Fruit fly (Drosophila melanogaster) whole organism, embryonic: ENCODE data around the gene CG32983.

ENCODE experiments used
- Antp ChIP-seq: fragments of 200-800 bp; sonication (Bioruptor generic); optimal IDR thresholded peaks from 3 replicates; lab custom pipeline; 2016; ENCODE audit warnings: missing biosample characterization, missing genetic modification characterization
- CG10979 ChIP-seq: fragments of 200-800 bp; sonication (Bioruptor generic); optimal IDR thresholded peaks from 2 replicates; lab custom pipeline; 2018; ENCODE audit warnings: missing biosample characterization, mild to moderate bottlenecking, missing genetic modification characterization, moderate library complexity
- CG11398 ChIP-seq: fragments of 200-800 bp; sonication (Bioruptor generic); optimal IDR thresholded peaks from 2 replicates; lab custom pipeline; 2016; ENCODE audit warnings: missing biosample characterization, missing genetic modification characterization
- CG11560 ChIP-seq: fragments of 200-800 bp; sonication (Bioruptor generic); IDR thresholded peaks from 3 replicates; pipeline ENCODE4 v1.3.6; 2022; ENCODE audit warnings: missing biosample characterization, missing genetic modification characterization
- CG12219 ChIP-seq: fragments of 200-800 bp; sonication (Bioruptor generic); optimal IDR thresholded peaks from 3 replicates; lab custom pipeline; 2018; ENCODE audit warnings: missing biosample characterization, mild to moderate bottlenecking, missing genetic modification characterization
- CG12236 ChIP-seq: fragments of 200-800 bp; sonication (Bioruptor generic); optimal IDR thresholded peaks from 2 replicates; lab custom pipeline; 2016; ENCODE audit warnings: missing biosample characterization, missing genetic modification characterization
- CG1233 ChIP-seq: fragments of 200-800 bp; sonication (Bioruptor generic); optimal IDR thresholded peaks from 4 replicates; lab custom pipeline; 2018; ENCODE audit warnings: missing biosample characterization, mild to moderate bottlenecking, missing genetic modification characterization
- CG13424 ChIP-seq: fragments of 200-800 bp; sonication (Bioruptor generic); optimal IDR thresholded peaks from 2 replicates; lab custom pipeline; 2019; ENCODE audit warnings: missing biosample characterization, mild to moderate bottlenecking, missing genetic modification characterization, moderate library complexity
- CG15696 ChIP-seq: fragments of 200-800 bp; sonication (Bioruptor generic); optimal IDR thresholded peaks from 2 replicates; lab custom pipeline; 2019; ENCODE audit warnings: missing biosample characterization, mild to moderate bottlenecking, missing genetic modification characterization, moderate library complexity
- CG16813 ChIP-seq: fragments of 200-800 bp; sonication (Bioruptor generic); IDR thresholded peaks from 3 replicates; pipeline ENCODE4 v1.3.6; 2022; ENCODE audit warnings: missing biosample characterization, missing genetic modification characterization; ENCODE audit not compliant: partially characterized antibody
- CG18619 ChIP-seq: fragments of 200-800 bp; sonication (Bioruptor generic); optimal IDR thresholded peaks from 3 replicates; lab custom pipeline; 2017; ENCODE audit warnings: missing biosample characterization, mild to moderate bottlenecking, missing genetic modification characterization
- CG2120 ChIP-seq: fragments of 200-800 bp; sonication (Bioruptor generic); optimal IDR thresholded peaks from 3 replicates; lab custom pipeline; 2016; ENCODE audit warnings: missing biosample characterization, missing genetic modification characterization
- CG3163 ChIP-seq: fragments of 200-800 bp; sonication (Bioruptor generic); optimal IDR thresholded peaks from 3 replicates; lab custom pipeline; 2016; ENCODE audit warnings: missing biosample characterization, missing genetic modification characterization
- CG42726 ChIP-seq: fragments of 200-800 bp; sonication (Bioruptor generic); IDR thresholded peaks from 2 replicates; pipeline ENCODE4 v1.3.6; 2022; ENCODE audit warnings: missing biosample characterization, missing genetic modification characterization; ENCODE audit not compliant: partially characterized antibody
- CG5953 ChIP-seq: fragments of 200-800 bp; sonication (Bioruptor generic); IDR thresholded peaks from 2 replicates; pipeline ENCODE4 v1.3.6; 2022; ENCODE audit warnings: missing biosample characterization, missing genetic modification characterization
- CG9215 ChIP-seq: fragments of 200-800 bp; sonication (Bioruptor generic); IDR thresholded peaks from 2 replicates; pipeline ENCODE4 v1.3.6; 2022; ENCODE audit warnings: missing biosample characterization, missing genetic modification characterization
- HLHmδ ChIP-seq: fragments of 200-800 bp; sonication (Bioruptor generic); optimal IDR thresholded peaks from 2 replicates; lab custom pipeline; 2018; ENCODE audit warnings: missing biosample characterization, mild to moderate bottlenecking, missing genetic modification characterization, moderate library complexity
- Lim3 ChIP-seq: fragments of 200-800 bp; sonication (Bioruptor generic); IDR thresholded peaks from 2 replicates; pipeline ENCODE4 v1.3.6; 2022; ENCODE audit warnings: missing biosample characterization, missing genetic modification characterization
- Ssrp ChIP-seq: fragments of 200-800 bp; sonication (Bioruptor generic); optimal IDR thresholded peaks from 2 replicates; lab custom pipeline; 2018; ENCODE audit warnings: missing biosample characterization, mild to moderate bottlenecking, missing genetic modification characterization, moderate library complexity
- Stat92E ChIP-seq, 3 experiments: fragments of >200 bp in 2 of 3; fragments of 200-800 bp in 1 of 3; sonication (Bioruptor generic) in 1 of 3; optimal IDR thresholded peaks; 2 replicates each; lab custom pipeline; 2017 to 2019; ENCODE audit warnings: missing biosample characterization in 3 of 3, missing genetic modification characterization in 3 of 3, mild to moderate bottlenecking in 1 of 3, moderate library complexity in 1 of 3
- ac ChIP-seq: fragments of 200-800 bp; sonication (Bioruptor generic); optimal IDR thresholded peaks from 3 replicates; lab custom pipeline; 2017; ENCODE audit warnings: missing biosample characterization, mild to moderate bottlenecking, missing genetic modification characterization
- ap ChIP-seq: fragments of 200-800 bp; sonication (Bioruptor generic); IDR thresholded peaks from 2 replicates; pipeline ENCODE4 v1.3.6; 2022; ENCODE audit warnings: missing biosample characterization, missing genetic modification characterization
- bab2 ChIP-seq: fragments of 200-800 bp; sonication (Bioruptor generic); optimal IDR thresholded peaks from 2 replicates; lab custom pipeline; 2016; ENCODE audit warnings: missing biosample characterization, missing genetic modification characterization
- cg ChIP-seq: fragments of 200-800 bp; sonication (Bioruptor generic); optimal IDR thresholded peaks from 3 replicates; lab custom pipeline; 2019; ENCODE audit warnings: missing biosample characterization, mild to moderate bottlenecking, missing genetic modification characterization, moderate library complexity
- chm ChIP-seq: fragments of 200-800 bp; sonication (Bioruptor generic); IDR thresholded peaks from 2 replicates; pipeline ENCODE4 v1.3.6; 2022; ENCODE audit warnings: missing biosample characterization, missing genetic modification characterization
- emc ChIP-seq: fragments of 200-800 bp; sonication (Bioruptor generic); optimal IDR thresholded peaks from 2 replicates; lab custom pipeline; 2016; ENCODE audit warnings: missing biosample characterization, missing genetic modification characterization
- gem ChIP-seq: fragments of 200-800 bp; sonication (Bioruptor generic); optimal IDR thresholded peaks from 2 replicates; lab custom pipeline; 2019; ENCODE audit warnings: missing biosample characterization, mild to moderate bottlenecking, missing genetic modification characterization, moderate library complexity
- ken ChIP-seq: fragments of 200-800 bp; sonication (Bioruptor generic); IDR thresholded peaks from 3 replicates; pipeline ENCODE4 v1.3.6; 2022; ENCODE audit warnings: missing biosample characterization, missing genetic modification characterization
- kni ChIP-seq: fragments of 200-800 bp; sonication (Bioruptor generic); optimal IDR thresholded peaks from 3 replicates; lab custom pipeline; 2017; ENCODE audit warnings: mild to moderate bottlenecking, missing biosample characterization, missing genetic modification reagents, missing genetic modification characterization
- lola ChIP-seq, 3 experiments: fragments of >200 bp in 2 of 3; fragments of 200-800 bp in 1 of 3; sonication (Bioruptor generic) in 1 of 3; optimal IDR thresholded peaks; 2 replicates each; lab custom pipeline; 2017 to 2019; ENCODE audit warnings: missing biosample characterization in 3 of 3, missing genetic modification characterization in 3 of 3, mild to moderate bottlenecking in 1 of 3, moderate library complexity in 1 of 3
- mam ChIP-seq: fragments of 200-800 bp; sonication (Bioruptor generic); optimal IDR thresholded peaks from 3 replicates; lab custom pipeline; 2016; ENCODE audit warnings: missing biosample characterization, missing genetic modification characterization
- nerfin-1 ChIP-seq: fragments of 200-800 bp; sonication (Bioruptor generic); optimal IDR thresholded peaks from 3 replicates; lab custom pipeline; 2019; ENCODE audit warnings: missing biosample characterization, mild to moderate bottlenecking, missing genetic modification characterization, moderate library complexity
- nom ChIP-seq: fragments of 200-800 bp; sonication (Bioruptor generic); optimal IDR thresholded peaks from 2 replicates; lab custom pipeline; 2017; ENCODE audit warnings: missing biosample characterization, missing genetic modification characterization, mild to moderate bottlenecking, moderate library complexity, missing genetic modification reagents
- oc ChIP-seq: fragments of 200-800 bp; sonication (Bioruptor generic); optimal IDR thresholded peaks from 2 replicates; lab custom pipeline; 2018; ENCODE audit warnings: missing biosample characterization, mild to moderate bottlenecking, missing genetic modification characterization, moderate library complexity
- pnt ChIP-seq: fragments of 200-800 bp; sonication (Bioruptor generic); optimal IDR thresholded peaks from 3 replicates; lab custom pipeline; 2016; ENCODE audit warnings: missing biosample characterization, missing genetic modification characterization
- ranshi ChIP-seq: fragments of 200-800 bp; sonication (Bioruptor generic); IDR thresholded peaks from 2 replicates; pipeline ENCODE4 v1.3.6; 2022; ENCODE audit warnings: missing biosample characterization, missing genetic modification characterization
- salm ChIP-seq: fragments of 200-800 bp; sonication (Bioruptor generic); optimal IDR thresholded peaks from 2 replicates; lab custom pipeline; 2018; ENCODE audit warnings: missing biosample characterization, mild to moderate bottlenecking, missing genetic modification characterization
- seq ChIP-seq: fragments of 200-800 bp; sonication (Bioruptor generic); IDR thresholded peaks from 2 replicates; pipeline ENCODE4 v1.3.6; 2022; ENCODE audit warnings: missing biosample characterization, missing genetic modification characterization
- shn ChIP-seq: fragments of 200-800 bp; sonication (Bioruptor generic); optimal IDR thresholded peaks from 3 replicates; lab custom pipeline; 2016; ENCODE audit warnings: missing biosample characterization, missing genetic modification characterization
- slbo ChIP-seq: fragments of 200-800 bp; sonication (Bioruptor generic); IDR thresholded peaks from 2 replicates; pipeline ENCODE4 v1.3.6; 2022; ENCODE audit warnings: missing biosample characterization, missing genetic modification characterization
- slou ChIP-seq: fragments of 200-800 bp; sonication (Bioruptor generic); optimal IDR thresholded peaks from 3 replicates; lab custom pipeline; 2016; ENCODE audit warnings: missing biosample characterization, missing genetic modification characterization
- ssp ChIP-seq: fragments of 200-800 bp; sonication (Bioruptor generic); IDR thresholded peaks from 2 replicates; pipeline ENCODE4 v1.3.6; 2022; ENCODE audit warnings: missing biosample characterization, missing genetic modification characterization
- stwl ChIP-seq: fragments of 200-800 bp; sonication (Bioruptor generic); optimal IDR thresholded peaks from 3 replicates; lab custom pipeline; 2018; ENCODE audit warnings: missing biosample characterization, mild to moderate bottlenecking, missing genetic modification characterization, moderate library complexity
- tll ChIP-seq, 2 experiments: fragments of 200-800 bp in 1 of 2; fragments of >200 bp in 1 of 2; sonication (Bioruptor generic) in 1 of 2; optimal IDR thresholded peaks; 2 replicates each; lab custom pipeline; 2017 to 2019; ENCODE audit warnings: missing biosample characterization in 2 of 2, missing genetic modification characterization in 2 of 2, mild to moderate bottlenecking in 1 of 2, moderate library complexity in 1 of 2
- tup ChIP-seq: fragments of 200-800 bp; sonication (Bioruptor generic); optimal IDR thresholded peaks from 2 replicates; lab custom pipeline; 2016; ENCODE audit warnings: missing biosample characterization, mild to moderate bottlenecking, missing genetic modification characterization, moderate library complexity
- usp ChIP-seq: fragments of >200 bp; optimal IDR thresholded peaks from 2 replicates; lab custom pipeline; 2017; ENCODE audit warnings: missing biosample characterization, missing genetic modification characterization
- wek ChIP-seq: fragments of 200-800 bp; sonication (Bioruptor generic); optimal IDR thresholded peaks from 3 replicates; lab custom pipeline; 2018; ENCODE audit warnings: missing biosample characterization, mild to moderate bottlenecking, missing genetic modification characterization, moderate library complexity
- yki ChIP-seq: fragments of >200 bp; optimal IDR thresholded peaks from 3 replicates; lab custom pipeline; 2018
- zen2 ChIP-seq: fragments of 200-800 bp; sonication (Bioruptor generic); IDR thresholded peaks from 3 replicates; pipeline ENCODE4 v1.3.6; 2022; ENCODE audit warnings: missing biosample characterization, missing genetic modification characterization; ENCODE audit not compliant: partially characterized antibody
- zfh1 ChIP-seq: fragments of 200-800 bp; sonication (Bioruptor generic); IDR thresholded peaks from 3 replicates; pipeline ENCODE4 v1.3.6; 2022; ENCODE audit warnings: missing biosample characterization, missing genetic modification characterization

Gene CG32983

DNA sequence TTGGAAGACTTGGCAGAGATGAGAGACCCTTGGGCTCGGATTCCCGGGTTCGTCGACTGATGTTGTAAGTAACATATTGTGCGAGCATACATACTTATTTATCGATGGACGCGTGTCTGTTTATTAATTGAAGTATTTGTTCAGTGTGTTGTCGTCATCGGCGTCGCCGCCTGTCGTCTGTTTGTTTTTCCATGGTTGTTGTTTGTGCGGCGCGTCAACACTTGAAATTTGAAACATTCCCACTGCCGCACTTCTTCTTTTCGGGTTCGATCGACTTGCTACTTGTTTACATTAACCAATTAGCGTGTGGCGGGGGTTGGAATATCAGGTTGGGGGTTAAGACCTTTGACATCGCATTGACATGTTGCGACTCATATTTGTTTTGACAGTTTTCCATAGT is 13.4 kb upstream of the CG32983 start (continued):
- peak in 1 of 3 experiments; percentile 64 for TF ChIP-seq Stat92E (GFP tag; optimal IDR thresholded peaks at IDR 0.05; lab: Kevin White, UChicago)
- peak; percentile 25 for TF ChIP-seq CG3163 (GFP tag; lab: Kevin White, UChicago)
- TF ChIP-seq shn (GFP tag; lab: Kevin White, UChicago), result peak; percentile 30
- TF ChIP-seq CG15696 (tag; lab: Kevin White, UChicago), result peak; percentile 95
- TF ChIP-seq emc (GFP tag; lab: Kevin White, UChicago), result no peak
- TF ChIP-seq chm, result peak; percentile 86
- peak; percentile 62 for TF ChIP-seq bab2 (GFP tag; lab: Kevin White, UChicago)
- TF ChIP-seq CG1233 (GFP tag; lab: Kevin White, UChicago), result peak; percentile 82
- no peak for TF ChIP-seq zen2 (GFP tag; lab: Robert Waterston, UW)
- TF ChIP-seq CG11560 (tag; lab: Robert Waterston, UW), result no peak
- TF ChIP-seq ap (GFP tag; lab: Robert Waterston, UW), result no peak
- TF ChIP-seq CG10979 (tag; lab: Kevin White, UChicago), result peak; percentile 44
- peak in 1 of 2 experiments; percentile 95 for TF ChIP-seq tll (GFP tag; optimal IDR thresholded peaks at IDR 0.05; lab: Kevin White, UChicago)
- TF ChIP-seq seq (GFP tag; lab: Robert Waterston, UW), result peak; percentile 39; the same call in 1 of the 2 replicates
- no peak for TF ChIP-seq slbo (GFP tag; lab: Robert Waterston, UW)
- peak; percentile 71 for TF ChIP-seq wek (GFP tag; lab: Kevin White, UChicago)
- peak; percentile 23 for TF ChIP-seq Antp (GFP tag; lab: Kevin White, UChicago)
- no peak for TF ChIP-seq CG16813 (GFP tag; lab: Robert Waterston, UW)
- TF ChIP-seq yki (lab: Kevin White, UChicago), result no peak
- peak; percentile 72 for TF ChIP-seq CG18619 (GFP tag; lab: Kevin White, UChicago)
- peak in 1 of 3 experiments; percentile 78 for TF ChIP-seq lola (GFP tag; optimal IDR thresholded peaks at IDR 0.05; lab: Kevin White, UChicago)
- peak; percentile 56 for TF ChIP-seq gem (tag; lab: Kevin White, UChicago)
- no peak for TF ChIP-seq usp
- TF ChIP-seq zfh1 (GFP tag; lab: Robert Waterston, UW), result peak; percentile 63; the same call in 1 of the 3 replicates
- peak; percentile 50 for TF ChIP-seq CG13424 (tag; lab: Kevin White, UChicago)
- peak; percentile 95 for TF ChIP-seq kni
- no peak for TF ChIP-seq mam
- no peak for TF ChIP-seq CG2120 (GFP tag; lab: Kevin White, UChicago)
- TF ChIP-seq Ssrp (tag; lab: Kevin White, UChicago), result no peak
- TF ChIP-seq ranshi, result peak; percentile 41; the same call in 1 of the 2 replicates
- TF ChIP-seq pnt (GFP tag; lab: Kevin White, UChicago), result peak; percentile 26
- peak; percentile 14; the same call in 1 of the 2 replicates for TF ChIP-seq CG5953 (GFP tag; lab: Robert Waterston, UW)
- TF ChIP-seq cg (GFP tag; lab: Kevin White, UChicago), result peak; percentile 12
- TF ChIP-seq CG9215 (GFP tag; lab: Robert Waterston, UW), result no peak
- peak; percentile 96 for TF ChIP-seq ac (GFP tag; lab: Kevin White, UChicago)
- TF ChIP-seq salm (tag; lab: Kevin White, UChicago), result peak; percentile 66
- TF ChIP-seq stwl (tag; lab: Kevin White, UChicago), result peak; percentile 35
- TF ChIP-seq ssp (GFP tag; lab: Robert Waterston, UW), result no peak
- TF ChIP-seq CG12219 (GFP tag; lab: Kevin White, UChicago), result peak; percentile 65
- peak; percentile 90 for TF ChIP-seq HLHmδ
- TF ChIP-seq CG11398, result peak; percentile 55
- peak; percentile 36 for TF ChIP-seq tup
- TF ChIP-seq Lim3, result no peak
- TF ChIP-seq slou (GFP tag; lab: Kevin White, UChicago), result no peak
- TF ChIP-seq nerfin-1 (tag; lab: Kevin White, UChicago), result peak; percentile 76
- TF ChIP-seq CG42726, result no peak
- TF ChIP-seq nom (GFP tag; lab: Kevin White, UChicago), result no peak
- TF ChIP-seq CG12236 (GFP tag; lab: Kevin White, UChicago), result peak; percentile 60
- no peak for TF ChIP-seq ken (GFP tag; lab: Robert Waterston, UW)
- peak; percentile 20 for TF ChIP-seq oc (tag; lab: Kevin White, UChicago)
